Worm (Caenorhabditis elegans) whole organism, young adult: ENCODE measurements around the gene srz-5.

Experiments
- B0019.2 ChIP-seq: fragments of 200-800 bp; sonication (Bioruptor generic); conservative IDR thresholded peaks from 2 replicates; pipeline ENCODE4 v1.3.6; 2022; ENCODE audit warnings: missing genetic modification reagents, missing genetic modification characterization, missing compliant biosample characterization
- C06A6.2 ChIP-seq: fragments of 200-800 bp; sonication (Bioruptor generic); conservative IDR thresholded peaks from 2 replicates; pipeline ENCODE4 v1.3.6; 2022; ENCODE audit warnings: missing genetic modification characterization, missing compliant biosample characterization
- F22D6.2 ChIP-seq: sonication (generic microtip); optimal IDR thresholded peaks from 2 replicates; lab custom pipeline; 2016; ENCODE audit warnings: mild to moderate bottlenecking, missing genetic modification characterization, missing compliant biosample characterization
- F23B12.7 ChIP-seq: sonication (generic microtip); optimal IDR thresholded peaks from 2 replicates; lab custom pipeline; 2017; ENCODE audit warnings: missing genetic modification characterization, mild to moderate bottlenecking, missing compliant biosample characterization, antibody characterized with exemption, moderate library complexity; ENCODE audit not compliant: insufficient read depth
- F33H1.4 ChIP-seq: fragments of 200-800 bp; sonication (Bioruptor generic); IDR thresholded peaks from 2 replicates; pipeline ENCODE4 v1.3.6; 2022; ENCODE audit warnings: missing genetic modification reagents, missing genetic modification characterization, missing compliant biosample characterization
- F52B5.7 ChIP-seq: sonication (generic microtip); optimal IDR thresholded peaks from 2 replicates; lab custom pipeline; 2016; ENCODE audit warnings: mild to moderate bottlenecking, missing genetic modification characterization, missing compliant biosample characterization
- F57C9.4 ChIP-seq: sonication (generic microtip); optimal IDR thresholded peaks from 2 replicates; lab custom pipeline; 2017; ENCODE audit warnings: mild to moderate bottlenecking, missing genetic modification characterization, missing compliant biosample characterization
- Y53F4B.3 ChIP-seq: fragments of 200-800 bp; sonication (Bioruptor generic); IDR thresholded peaks from 2 replicates; pipeline ENCODE4 v1.3.6; 2022; ENCODE audit warnings: missing genetic modification reagents, missing genetic modification characterization, missing compliant biosample characterization
- Y67H2A.10 ChIP-seq: fragments of 200-800 bp; sonication (Bioruptor generic); conservative IDR thresholded peaks from 2 replicates; pipeline ENCODE4 v1.3.6; 2022; ENCODE audit warnings: missing genetic modification reagents, missing genetic modification characterization, missing compliant biosample characterization
- ZK185.1 ChIP-seq: sonication (generic microtip); optimal IDR thresholded peaks from 2 replicates; lab custom pipeline; 2016; ENCODE audit warnings: mild to moderate bottlenecking, missing genetic modification characterization, missing compliant biosample characterization; ENCODE audit not compliant: poor library complexity, severe bottlenecking
- akir-1 ChIP-seq: fragments of 200-800 bp; sonication (Bioruptor generic); optimal IDR thresholded peaks from 2 replicates; lab custom pipeline; 2018; ENCODE audit warnings: mild to moderate bottlenecking, missing genetic modification characterization, moderate library complexity, missing compliant biosample characterization
- aptf-3 ChIP-seq: fragments of 200-800 bp; sonication (Bioruptor generic); IDR thresholded peaks from 2 replicates; pipeline ENCODE4 v1.3.6; 2022; ENCODE audit warnings: missing genetic modification characterization, missing compliant biosample characterization
- athp-1 ChIP-seq: sonication (generic microtip); optimal IDR thresholded peaks from 2 replicates; lab custom pipeline; 2017; ENCODE audit warnings: mild to moderate bottlenecking, missing genetic modification characterization, missing compliant biosample characterization
- attf-3 ChIP-seq: fragments of 200-800 bp; sonication (Bioruptor generic); conservative IDR thresholded peaks from 2 replicates; pipeline ENCODE4 v1.3.6; 2022; ENCODE audit warnings: missing genetic modification reagents, missing genetic modification characterization, missing compliant biosample characterization
- attf-6 ChIP-seq: fragments of 200-800 bp; sonication (Bioruptor generic); IDR thresholded peaks from 2 replicates; pipeline ENCODE4 v1.3.6; 2022; ENCODE audit warnings: missing genetic modification reagents, missing genetic modification characterization, missing compliant biosample characterization
- ceh-58 ChIP-seq: fragments of 200-800 bp; sonication (Bioruptor generic); IDR thresholded peaks from 2 replicates; pipeline ENCODE4 v1.3.6; 2022; ENCODE audit warnings: missing genetic modification characterization, missing compliant biosample characterization
- ceh-79 ChIP-seq: sonication (generic microtip); optimal IDR thresholded peaks from 2 replicates; lab custom pipeline; 2017; ENCODE audit warnings: mild to moderate bottlenecking, missing genetic modification characterization, missing compliant biosample characterization
- chd-7 ChIP-seq: sonication (generic microtip); optimal IDR thresholded peaks from 2 replicates; lab custom pipeline; 2016; ENCODE audit warnings: mild to moderate bottlenecking, missing genetic modification characterization, moderate library complexity, missing compliant biosample characterization
- die-1 ChIP-seq: sonication (generic microtip); optimal IDR thresholded peaks from 2 replicates; lab custom pipeline; 2016; ENCODE audit warnings: missing genotype, mild to moderate bottlenecking, missing genetic modification characterization, missing compliant biosample characterization
- dox-1 ChIP-seq: fragments of 200-800 bp; sonication (Bioruptor generic); IDR thresholded peaks from 2 replicates; pipeline ENCODE4 v1.3.6; 2022; ENCODE audit warnings: missing genetic modification reagents, missing genetic modification characterization, missing compliant biosample characterization
- dpff-1 ChIP-seq: sonication (generic microtip); optimal IDR thresholded peaks from 2 replicates; lab custom pipeline; 2017; ENCODE audit warnings: mild to moderate bottlenecking, missing genetic modification characterization, missing compliant biosample characterization
- dpl-1 ChIP-seq: fragments of 150-350 bp; optimal IDR thresholded peaks from 2 replicates; lab custom pipeline; 2014; ENCODE audit warnings: missing biosample characterization, missing genetic modification reagents, missing genetic modification characterization
- egl-18 ChIP-seq: fragments of 200-800 bp; sonication (Bioruptor generic); IDR thresholded peaks from 2 replicates; pipeline ENCODE4 v1.3.6; 2022; ENCODE audit warnings: missing genetic modification reagents, missing genetic modification characterization, missing compliant biosample characterization
- egrh-3 ChIP-seq: fragments of 200-800 bp; sonication (Bioruptor generic); IDR thresholded peaks from 2 replicates; pipeline ENCODE4 v1.3.6; 2022; ENCODE audit warnings: missing genetic modification reagents, missing genetic modification characterization, missing compliant biosample characterization
- fkh-3 ChIP-seq: sonication (generic microtip); optimal IDR thresholded peaks from 2 replicates; lab custom pipeline; 2016; ENCODE audit warnings: mild to moderate bottlenecking, missing genetic modification characterization, missing compliant biosample characterization
- him-1 ChIP-seq: sonication (generic microtip); optimal IDR thresholded peaks from 2 replicates; lab custom pipeline; 2016; ENCODE audit warnings: missing genotype, missing genetic modification reagents, missing genetic modification characterization, missing compliant biosample characterization
- hlh-26 ChIP-seq: fragments of 200-800 bp; sonication (Bioruptor generic); conservative IDR thresholded peaks from 2 replicates; pipeline ENCODE4 v1.3.6; 2022; ENCODE audit warnings: missing genetic modification reagents, missing genetic modification characterization, missing compliant biosample characterization
- hmg-1.2 ChIP-seq: fragments of 200-800 bp; sonication (Bioruptor generic); IDR thresholded peaks from 2 replicates; pipeline ENCODE4 v1.3.6; 2022; ENCODE audit warnings: missing genetic modification reagents, missing genetic modification characterization, missing compliant biosample characterization
- hrde-1 ChIP-seq: sonication (generic microtip); optimal IDR thresholded peaks from 2 replicates; lab custom pipeline; 2016; ENCODE audit warnings: missing genetic modification characterization, mild to moderate bottlenecking, missing compliant biosample characterization, moderate library complexity, missing genotype, missing genetic modification reagents, borderline replicate concordance
- lin-40 ChIP-seq: sonication (generic microtip); optimal IDR thresholded peaks from 2 replicates; lab custom pipeline; 2016; ENCODE audit warnings: missing genetic modification characterization, mild to moderate bottlenecking, missing compliant biosample characterization, missing genotype, missing genetic modification reagents
- lin-54 ChIP-seq: fragments of 200-800 bp; sonication (Bioruptor generic); optimal IDR thresholded peaks from 2 replicates; lab custom pipeline; 2018; ENCODE audit warnings: mild to moderate bottlenecking, missing genetic modification characterization, missing compliant biosample characterization
- lsl-1 ChIP-seq: fragments of 200-800 bp; sonication (Bioruptor generic); optimal IDR thresholded peaks from 2 replicates; lab custom pipeline; 2018; ENCODE audit warnings: mild to moderate bottlenecking, missing genetic modification characterization, moderate library complexity, missing compliant biosample characterization
- lsy-27 ChIP-seq: sonication (generic microtip); optimal IDR thresholded peaks from 2 replicates; lab custom pipeline; 2017; ENCODE audit warnings: missing genetic modification characterization, mild to moderate bottlenecking, missing compliant biosample characterization, antibody characterized with exemption, missing genotype, borderline replicate concordance; ENCODE audit not compliant: insufficient read depth
- madf-3 ChIP-seq: fragments of 200-800 bp; sonication (Bioruptor generic); IDR thresholded peaks from 2 replicates; pipeline ENCODE4 v1.3.6; 2022; ENCODE audit warnings: missing genetic modification reagents, missing genetic modification characterization, missing compliant biosample characterization
- madf-6 ChIP-seq: fragments of 200-800 bp; sonication (Bioruptor generic); IDR thresholded peaks from 2 replicates; pipeline ENCODE4 v1.3.6; 2022; ENCODE audit warnings: missing genetic modification reagents, missing genetic modification characterization, missing compliant biosample characterization
- mcd-1 ChIP-seq: fragments of 200-800 bp; sonication (Bioruptor generic); IDR thresholded peaks from 2 replicates; pipeline ENCODE4 v1.3.6; 2022; ENCODE audit warnings: missing genetic modification reagents, missing genetic modification characterization, missing compliant biosample characterization
- mel-28 ChIP-seq: sonication (generic microtip); optimal IDR thresholded peaks from 2 replicates; lab custom pipeline; 2016; ENCODE audit warnings: borderline replicate concordance, mild to moderate bottlenecking, missing genetic modification characterization, missing compliant biosample characterization
- mes-4 ChIP-seq: sonication (generic microtip); optimal IDR thresholded peaks from 2 replicates; lab custom pipeline; 2016; ENCODE audit warnings: missing genotype, missing genetic modification characterization, missing compliant biosample characterization
- nhr-179 ChIP-seq: sonication (generic microtip); optimal IDR thresholded peaks from 2 replicates; lab custom pipeline; 2016; ENCODE audit warnings: mild to moderate bottlenecking, missing genetic modification characterization, missing compliant biosample characterization
- rcor-1 ChIP-seq: fragments of 200-800 bp; sonication (Bioruptor generic); IDR thresholded peaks from 2 replicates; pipeline ENCODE4 v1.3.6; 2022; ENCODE audit warnings: missing genetic modification reagents, missing genetic modification characterization, missing compliant biosample characterization
- rpc-1 ChIP-seq, 2 experiments: fragments of 150-350 bp in 1 of 2; sonication (generic microtip) in 1 of 2; optimal IDR thresholded peaks; 2 replicates each; lab custom pipeline; 2014 to 2018; ENCODE audit warnings: missing biosample characterization in 1 of 2, missing genetic modification characterization in 1 of 2, missing genetic modification reagents in 1 of 2, missing genotype in 1 of 2
- snpc-3.4 ChIP-seq: sonication (generic microtip); optimal IDR thresholded peaks from 2 replicates; lab custom pipeline; 2017; ENCODE audit warnings: missing genetic modification characterization, mild to moderate bottlenecking, missing compliant biosample characterization, antibody characterized with exemption, moderate library complexity, missing genotype, missing genetic modification reagents
- xnd-1 ChIP-seq: sonication (generic microtip); optimal IDR thresholded peaks from 2 replicates; lab custom pipeline; 2016; ENCODE audit warnings: missing genotype, missing genetic modification reagents, missing genetic modification characterization, missing compliant biosample characterization
- zim-3 ChIP-seq: sonication (generic microtip); optimal IDR thresholded peaks from 2 replicates; lab custom pipeline; 2017; ENCODE audit warnings: mild to moderate bottlenecking, missing genetic modification characterization, moderate library complexity, missing compliant biosample characterization
- ztf-3 ChIP-seq: fragments of 200-800 bp; sonication (Bioruptor generic); optimal IDR thresholded peaks from 2 replicates; lab custom pipeline; 2018; ENCODE audit warnings: mild to moderate bottlenecking, missing genetic modification characterization, missing compliant biosample characterization
- ztf-6 ChIP-seq: fragments of 200-800 bp; sonication (Bioruptor generic); IDR thresholded peaks from 2 replicates; pipeline ENCODE4 v1.3.6; 2022; ENCODE audit warnings: missing genetic modification reagents, missing genetic modification characterization, missing compliant biosample characterization

The srz-5 gene

ce11 chrII:3556584-3556983 lies 42.1 kb upstream of the srz-5 start:
- TF ChIP-seq him-1 (tag; lab: Kevin White, UChicago), result no peak
- TF ChIP-seq zim-3 (tag; lab: Kevin White, UChicago), result no peak
- TF ChIP-seq attf-6 (GFP tag; lab: Robert Waterston, UW), result no peak
- TF ChIP-seq egl-18 (GFP tag; lab: Robert Waterston, UW), result no peak
- no peak for TF ChIP-seq hrde-1 (tag; lab: Kevin White, UChicago)
- no peak for TF ChIP-seq lsy-27 (tag; lab: Kevin White, UChicago)
- no peak for TF ChIP-seq mel-28 (tag; lab: Kevin White, UChicago)
- TF ChIP-seq athp-1 (tag; lab: Kevin White, UChicago), result no peak
- no peak for TF ChIP-seq attf-3
- no peak for TF ChIP-seq die-1 (tag; lab: Kevin White, UChicago)
- no peak for TF ChIP-seq C06A6.2
- no peak for TF ChIP-seq B0019.2 (GFP tag; lab: Robert Waterston, UW)
- TF ChIP-seq chd-7, result no peak
- TF ChIP-seq F57C9.4, result no peak
- TF ChIP-seq dox-1 (GFP tag; lab: Robert Waterston, UW), result no peak
- no peak for TF ChIP-seq aptf-3 (GFP tag; lab: Robert Waterston, UW)
- TF ChIP-seq Y67H2A.10, result no peak
- TF ChIP-seq hlh-26, result no peak
- no peak for TF ChIP-seq ceh-79 (tag; lab: Kevin White, UChicago)
- TF ChIP-seq madf-3 (GFP tag; lab: Robert Waterston, UW), result no peak

- peak; percentile 12 for TF ChIP-seq lin-40 (tag; lab: Kevin White, UChicago)
- TF ChIP-seq nhr-179, result no peak
- peak; percentile 49 for TF ChIP-seq mcd-1 (GFP tag; lab: Robert Waterston, UW)
- no peak for TF ChIP-seq F57C9.4
- peak; percentile 23; the same call in 1 of the 2 replicates for TF ChIP-seq hmg-1.2 (GFP tag; lab: Robert Waterston, UW)
Observed at ce11 chrII:3555281-3555680, 40.8 kb upstream of the srz-5 start.

ce11 chrII:3554673-3555072 lies 40.1 kb upstream of the srz-5 start:
- no peak for TF ChIP-seq zim-3 (tag; lab: Kevin White, UChicago)
- TF ChIP-seq ztf-3 (GFP tag; lab: Kevin White, UChicago), result no peak
- TF ChIP-seq akir-1, result no peak
- no peak for TF ChIP-seq chd-7
- TF ChIP-seq ZK185.1 (tag; lab: Kevin White, UChicago), result no peak
- TF ChIP-seq madf-6 (GFP tag; lab: Robert Waterston, UW), result peak; percentile 49
- TF ChIP-seq rpc-1 (optimal IDR thresholded peaks at IDR 0.05; lab: Kevin White, UChicago), result no peak
- no peak for TF ChIP-seq rpc-1 (tag; optimal IDR thresholded peaks at IDR 0.05; lab: Kevin White, UChicago)
- no peak for TF ChIP-seq rcor-1 (GFP tag; lab: Robert Waterston, UW)
- TF ChIP-seq F52B5.7, result no peak
- no peak for TF ChIP-seq F22D6.2
- TF ChIP-seq snpc-3.4, result no peak
- peak; percentile 55 for TF ChIP-seq xnd-1 (tag; lab: Kevin White, UChicago)
- peak; percentile 56 for TF ChIP-seq lin-54 (GFP tag; lab: Kevin White, UChicago)
- TF ChIP-seq F23B12.7 (tag; lab: Kevin White, UChicago), result no peak
- TF ChIP-seq egrh-3, result no peak
- no peak for TF ChIP-seq fkh-3
- TF ChIP-seq lsl-1 (GFP tag; lab: Kevin White, UChicago), result peak; percentile 11
- peak; percentile 75 for TF ChIP-seq mcd-1 (GFP tag; lab: Robert Waterston, UW)
- no peak for TF ChIP-seq dpff-1 (tag; lab: Kevin White, UChicago)
- TF ChIP-seq Y53F4B.3 (GFP tag; lab: Robert Waterston, UW), result no peak
- no peak for TF ChIP-seq ceh-58
- 0 out of 2 replicates have a peak, but pooled peaks have one; percentile 14 for TF ChIP-seq F33H1.4 (GFP tag; lab: Robert Waterston, UW)
- no peak for TF ChIP-seq dpl-1 (GFP tag; lab: Kevin White, UChicago)
- TF ChIP-seq ztf-6 (GFP tag; lab: Robert Waterston, UW), result no peak
- TF ChIP-seq mes-4 (tag; lab: Kevin White, UChicago), result no peak
